Fruit fly (Drosophila melanogaster): ENCODE measurements around the gene CG3213.
A peak's percentile ranks its signal among the peaks of the same experiment; 100 is the strongest.

The CG3213 gene

dm6 chr2L:3475948-3476347 is 43.5 kb downstream of the CG3213 start (continued):
- peak; percentile 21 for TF ChIP-seq CG10543 (GFP tag; optimal IDR thresholded peaks at IDR 0.05)
- no peak for TF ChIP-seq CG10565 (GFP tag; optimal IDR thresholded peaks at IDR 0.05)
- no peak for TF ChIP-seq dimm (GFP tag; IDR thresholded peaks at IDR 0.05)
- TF ChIP-seq C15 (GFP tag; IDR thresholded peaks at IDR 0.05), result no peak
- TF ChIP-seq Aef1 (GFP tag; IDR thresholded peaks at IDR 0.05), result peak; percentile 58; the same call in 2 of the 3 replicates
- TF ChIP-seq CG12659 (GFP tag; optimal IDR thresholded peaks at IDR 0.05), result peak; percentile 70
- TF ChIP-seq CG11560 (tag; IDR thresholded peaks at IDR 0.05), result no peak
- no peak for TF ChIP-seq usp (GFP tag; optimal IDR thresholded peaks at IDR 0.05)
- peak; percentile 66 for TF ChIP-seq CG18262 (tag; optimal IDR thresholded peaks at IDR 0.05)
- TF ChIP-seq Adf1 (GFP tag; IDR thresholded peaks at IDR 0.05), result no peak
- TF ChIP-seq vfl (GFP tag; optimal IDR thresholded peaks at IDR 0.05), result peak; percentile 31
- peak; percentile 39; the same call in 1 of the 2 replicates for TF ChIP-seq Xrp1 (GFP tag; IDR thresholded peaks at IDR 0.05)
- TF ChIP-seq CG17359 (tag; optimal IDR thresholded peaks at IDR 0.05), result peak; percentile 52
- TF ChIP-seq Sry-δ (GFP tag; optimal IDR thresholded peaks at IDR 0.05), result no peak
- peak; percentile 68 for TF ChIP-seq CG10147 (GFP tag; optimal IDR thresholded peaks at IDR 0.05)
- TF ChIP-seq inv (GFP tag; IDR thresholded peaks at IDR 0.05; ENCODE audit: partially characterized antibody), result no peak
- TF ChIP-seq CG2129 (GFP tag; IDR thresholded peaks at IDR 0.05; ENCODE audit: partially characterized antibody), result no peak
- TF ChIP-seq CG9727 (GFP tag; optimal IDR thresholded peaks at IDR 0.05), result peak; percentile 62
- peak; percentile 25 for TF ChIP-seq exex (tag; optimal IDR thresholded peaks at IDR 0.05)
- peak; percentile 56; the same call in 1 of the 2 replicates for TF ChIP-seq danr (GFP tag; IDR thresholded peaks at IDR 0.05)
- TF ChIP-seq Hr51 (GFP tag; optimal IDR thresholded peaks at IDR 0.05), result peak in 1 of 2 experiments; percentile 81
- peak; percentile 82 for TF ChIP-seq Ptx1 (GFP tag; IDR thresholded peaks at IDR 0.05)
- no peak for TF ChIP-seq pfk (GFP tag; optimal IDR thresholded peaks at IDR 0.05)
- no peak for TF ChIP-seq Doc3 (GFP tag; IDR thresholded peaks at IDR 0.05; ENCODE audit: partially characterized antibody)
- TF ChIP-seq CG2199 (GFP tag; IDR thresholded peaks at IDR 0.05), result no peak
- TF ChIP-seq B-H2 (GFP tag; optimal IDR thresholded peaks at IDR 0.05), result no peak
- peak; percentile 78 for TF ChIP-seq dmrt99B (tag; optimal IDR thresholded peaks at IDR 0.05)
- peak; percentile 19 for TF ChIP-seq CG14710 (tag; optimal IDR thresholded peaks at IDR 0.05)
- no peak for TF ChIP-seq tna (GFP tag; IDR thresholded peaks at IDR 0.05; ENCODE audit: partially characterized antibody)
- peak; percentile 27 for TF ChIP-seq maf-S (GFP tag; optimal IDR thresholded peaks at IDR 0.05)
- TF ChIP-seq CG33213 (GFP tag; optimal IDR thresholded peaks at IDR 0.05), result no peak
- no peak for TF ChIP-seq CG2202 (tag; optimal IDR thresholded peaks at IDR 0.05)
- no peak for TF ChIP-seq Hr39 (optimal IDR thresholded peaks at IDR 0.05)
- TF ChIP-seq rib (GFP tag; IDR thresholded peaks at IDR 0.05), result no peak
- no peak for TF ChIP-seq ken (GFP tag; IDR thresholded peaks at IDR 0.05)
- no peak for TF ChIP-seq hbn (GFP tag; IDR thresholded peaks at IDR 0.05; ENCODE audit: partially characterized antibody)
- peak; percentile 55 for TF ChIP-seq CHES-1-like (GFP tag; optimal IDR thresholded peaks at IDR 0.05)
- no peak for TF ChIP-seq jing (GFP tag; optimal IDR thresholded peaks at IDR 0.05)
- TF ChIP-seq Rfx (GFP tag; IDR thresholded peaks at IDR 0.05), result peak; percentile 66
- TF ChIP-seq zen2 (GFP tag; IDR thresholded peaks at IDR 0.05; ENCODE audit: partially characterized antibody), result no peak
- peak; percentile 35; the same call in 1 of the 2 replicates for TF ChIP-seq CG4730 (GFP tag; IDR thresholded peaks at IDR 0.05)
- no peak for TF ChIP-seq lov (optimal IDR thresholded peaks at IDR 0.05)
- no peak for TF ChIP-seq lov (GFP tag; IDR thresholded peaks at IDR 0.05)
- TF ChIP-seq Dek (tag; optimal IDR thresholded peaks at IDR 0.05), result peak; percentile 77
- TF ChIP-seq h (optimal IDR thresholded peaks at IDR 0.05), result no peak
- TF ChIP-seq Hey (tag; optimal IDR thresholded peaks at IDR 0.05), result no peak
- no peak for TF ChIP-seq Lim3 (GFP tag; IDR thresholded peaks at IDR 0.05)
- no peak for TF ChIP-seq gce (GFP tag; IDR thresholded peaks at IDR 0.05)
- peak; percentile 31; the same call in 1 of the 2 replicates for TF ChIP-seq E2f2 (GFP tag; IDR thresholded peaks at IDR 0.05)
- peak; percentile 53 for TF ChIP-seq HLH54F (GFP tag; optimal IDR thresholded peaks at IDR 0.05)
- TF ChIP-seq Lpt (GFP tag; optimal IDR thresholded peaks at IDR 0.05), result no peak
- no peak for TF ChIP-seq Dfd (GFP tag; optimal IDR thresholded peaks at IDR 0.05)

Data from whole organism, embryonic.